Worm (Caenorhabditis elegans): ENCODE results near the gene F46B6.5.

F46B6.5 gene

ce11 chrV:9768828-9769778, 13.8 kb downstream of the F46B6.5 start, which contains the start of gene unc-42:
Gene unc-42, minus strand, starts transcription at chrV:9769391.
- TF ChIP-seq tra-4 (tag; optimal IDR thresholded peaks at IDR 0.05) (no peak), B0310.2 (tag; optimal IDR thresholded peaks at IDR 0.05) (no peak)

- TF ChIP-seq ceh-36 (tag; optimal IDR thresholded peaks at IDR 0.05) = no peak
- TF ChIP-seq hmbx-1 (tag; optimal IDR thresholded peaks at IDR 0.05) = no peak
- no peak for TF ChIP-seq hnd-1 (tag; optimal IDR thresholded peaks at IDR 0.05)
These were observed 14.9 kb downstream of the F46B6.5 start for ce11 chrV:9767941-9768340.

ce11 chrV:9765622-9766021, 17.2 kb downstream of the F46B6.5 start:
- TF ChIP-seq ceh-36 (tag; optimal IDR thresholded peaks at IDR 0.05) (no peak), tbx-37 (GFP tag; conservative IDR thresholded peaks at IDR 0.05) (no peak), sea-1 (GFP tag; conservative IDR thresholded peaks at IDR 0.05) (no peak), aly-1 (tag; optimal IDR thresholded peaks at IDR 0.05) (no peak), B0310.2 (tag; optimal IDR thresholded peaks at IDR 0.05) (no peak)

ce11 chrV:9764552-9764951, 18.3 kb downstream of the F46B6.5 start:
- TF ChIP-seq F13C5.2 (tag; optimal IDR thresholded peaks at IDR 0.05) = no peak
- TF ChIP-seq ets-7 (tag; optimal IDR thresholded peaks at IDR 0.05) = no peak
- no peak for TF ChIP-seq aly-1 (tag; optimal IDR thresholded peaks at IDR 0.05)
- TF ChIP-seq hnd-1 (tag; optimal IDR thresholded peaks at IDR 0.05) = no peak
- TF ChIP-seq flt-1 (GFP tag; IDR thresholded peaks at IDR 0.05) = no peak

- TF ChIP-seq ama-1 (optimal IDR thresholded peaks at IDR 0.05) = no peak
- no peak for TF ChIP-seq scrt-1 (GFP tag; IDR thresholded peaks at IDR 0.05)
- no peak for TF ChIP-seq ceh-13 (GFP tag; optimal IDR thresholded peaks at IDR 0.05)
- TF ChIP-seq tra-4 (tag; optimal IDR thresholded peaks at IDR 0.05) = no peak
- no peak for TF ChIP-seq hnd-1 (tag; optimal IDR thresholded peaks at IDR 0.05)
- no peak for TF ChIP-seq F13C5.2 (tag; optimal IDR thresholded peaks at IDR 0.05)
- no peak for TF ChIP-seq tbx-11 (GFP tag; IDR thresholded peaks at IDR 0.05)
- no peak for TF ChIP-seq ceh-36 (tag; optimal IDR thresholded peaks at IDR 0.05)
- no peak for TF ChIP-seq B0310.2 (tag; optimal IDR thresholded peaks at IDR 0.05)
These were observed 19.1 kb downstream of the F46B6.5 start for ce11 chrV:9763759-9764158.

- TF ChIP-seq hnd-1 (tag; optimal IDR thresholded peaks at IDR 0.05) (no peak), tbx-11 (GFP tag; IDR thresholded peaks at IDR 0.05) (no peak), flt-1 (GFP tag; IDR thresholded peaks at IDR 0.05) (no peak), F13C5.2 (tag; optimal IDR thresholded peaks at IDR 0.05) (no peak), hmg-4 (GFP tag; optimal IDR thresholded peaks at IDR 0.05) (no peak), tra-4 (tag; optimal IDR thresholded peaks at IDR 0.05) (no peak), scrt-1 (GFP tag; IDR thresholded peaks at IDR 0.05) (no peak), ceh-36 (tag; optimal IDR thresholded peaks at IDR 0.05) (no peak), ama-1 (optimal IDR thresholded peaks at IDR 0.05) (no peak), ets-7 (tag; optimal IDR thresholded peaks at IDR 0.05) (no peak), ceh-13 (GFP tag; optimal IDR thresholded peaks at IDR 0.05) (no peak), hmbx-1 (tag; optimal IDR thresholded peaks at IDR 0.05) (no peak), aly-1 (tag; optimal IDR thresholded peaks at IDR 0.05) (no peak), pes-1 (GFP tag; IDR thresholded peaks at IDR 0.05) (no peak), sea-1 (GFP tag; conservative IDR thresholded peaks at IDR 0.05) (no peak), tbx-37 (GFP tag; conservative IDR thresholded peaks at IDR 0.05) (no peak), B0310.2 (tag; optimal IDR thresholded peaks at IDR 0.05) (no peak)
These were observed 24.4 kb downstream of the F46B6.5 start for ce11 chrV:9758437-9758836.

ce11 chrV:9757884-9758283, 25.0 kb downstream of the F46B6.5 start, which contains the start of gene F58E6.11:
Gene F58E6.11, minus strand, starts transcription at chrV:9757984.
- TF ChIP-seq pes-1 (GFP tag; IDR thresholded peaks at IDR 0.05) = no peak
- no peak for TF ChIP-seq tbx-11 (GFP tag; IDR thresholded peaks at IDR 0.05)
- TF ChIP-seq ets-7 (tag; optimal IDR thresholded peaks at IDR 0.05) = no peak
- TF ChIP-seq F13C5.2 (tag; optimal IDR thresholded peaks at IDR 0.05) = no peak
- TF ChIP-seq tra-4 (tag; optimal IDR thresholded peaks at IDR 0.05) = no peak
- no peak for TF ChIP-seq tbx-37 (GFP tag; conservative IDR thresholded peaks at IDR 0.05)

- no peak for TF ChIP-seq hnd-1 (tag; optimal IDR thresholded peaks at IDR 0.05)
- no peak for TF ChIP-seq ceh-36 (tag; optimal IDR thresholded peaks at IDR 0.05)
- TF ChIP-seq aly-1 (tag; optimal IDR thresholded peaks at IDR 0.05) = no peak
- no peak for TF ChIP-seq tra-4 (tag; optimal IDR thresholded peaks at IDR 0.05)
- no peak for TF ChIP-seq scrt-1 (GFP tag; IDR thresholded peaks at IDR 0.05)
- no peak for TF ChIP-seq tbx-11 (GFP tag; IDR thresholded peaks at IDR 0.05)
- TF ChIP-seq ceh-13 (GFP tag; optimal IDR thresholded peaks at IDR 0.05) = no peak
- no peak for TF ChIP-seq ama-1 (optimal IDR thresholded peaks at IDR 0.05)
- no peak for TF ChIP-seq flt-1 (GFP tag; IDR thresholded peaks at IDR 0.05)
- TF ChIP-seq tbx-37 (GFP tag; conservative IDR thresholded peaks at IDR 0.05) = no peak
- no peak for TF ChIP-seq pes-1 (GFP tag; IDR thresholded peaks at IDR 0.05)
- no peak for TF ChIP-seq B0310.2 (tag; optimal IDR thresholded peaks at IDR 0.05)
- TF ChIP-seq sea-1 (GFP tag; conservative IDR thresholded peaks at IDR 0.05) = no peak
These were observed 26.6 kb downstream of the F46B6.5 start, which contains the start of gene hrg-3 for ce11 chrV:9756242-9756641. Gene hrg-3, plus strand, starts transcription at chrV:9756468.
